Worm (Caenorhabditis elegans) whole organism, young adult: ENCODE measurements around the gene unc-42.

ENCODE experiments used
- B0336.3 ChIP-seq: fragments of 200-800 bp; sonication (Bioruptor generic); IDR thresholded peaks from 2 replicates; pipeline ENCODE4 v1.3.6; 2022; ENCODE audit warnings: missing genetic modification characterization, missing compliant biosample characterization
- F22D6.2 ChIP-seq: sonication (generic microtip); optimal IDR thresholded peaks from 2 replicates; lab custom pipeline; 2016; ENCODE audit warnings: mild to moderate bottlenecking, missing genetic modification characterization, missing compliant biosample characterization
- Y56A3A.18 ChIP-seq: fragments of 200-800 bp; sonication (Bioruptor generic); IDR thresholded peaks from 2 replicates; pipeline ENCODE4 v1.3.6; 2022; ENCODE audit warnings: missing genetic modification reagents, missing genetic modification characterization, missing compliant biosample characterization
- bed-1 ChIP-seq: fragments of 200-800 bp; sonication (Bioruptor generic); IDR thresholded peaks from 2 replicates; pipeline ENCODE4 v1.3.6; 2022; ENCODE audit warnings: missing genetic modification reagents, missing genetic modification characterization, missing compliant biosample characterization
- ccch-3 ChIP-seq: fragments of 200-800 bp; sonication (Bioruptor generic); optimal IDR thresholded peaks from 2 replicates; lab custom pipeline; 2018; ENCODE audit warnings: mild to moderate bottlenecking, missing genetic modification characterization, missing compliant biosample characterization
- die-1 ChIP-seq: sonication (generic microtip); optimal IDR thresholded peaks from 2 replicates; lab custom pipeline; 2016; ENCODE audit warnings: missing genotype, mild to moderate bottlenecking, missing genetic modification characterization, missing compliant biosample characterization
- dox-1 ChIP-seq: fragments of 200-800 bp; sonication (Bioruptor generic); IDR thresholded peaks from 2 replicates; pipeline ENCODE4 v1.3.6; 2022; ENCODE audit warnings: missing genetic modification reagents, missing genetic modification characterization, missing compliant biosample characterization
- him-1 ChIP-seq: sonication (generic microtip); optimal IDR thresholded peaks from 2 replicates; lab custom pipeline; 2016; ENCODE audit warnings: missing genotype, missing genetic modification reagents, missing genetic modification characterization, missing compliant biosample characterization
- hmg-1.2 ChIP-seq: fragments of 200-800 bp; sonication (Bioruptor generic); IDR thresholded peaks from 2 replicates; pipeline ENCODE4 v1.3.6; 2022; ENCODE audit warnings: missing genetic modification reagents, missing genetic modification characterization, missing compliant biosample characterization
- lin-35 ChIP-seq, 3 experiments: fragments of 150-350 bp in 2 of 3; sonication (generic microtip) in 1 of 3; optimal IDR thresholded peaks; 2 replicates each; lab custom pipeline; 2014 to 2018; ENCODE audit warnings: missing biosample characterization in 3 of 3, missing genetic modification characterization in 3 of 3, missing genetic modification reagents in 3 of 3
- lsl-1 ChIP-seq: fragments of 200-800 bp; sonication (Bioruptor generic); optimal IDR thresholded peaks from 2 replicates; lab custom pipeline; 2018; ENCODE audit warnings: mild to moderate bottlenecking, missing genetic modification characterization, moderate library complexity, missing compliant biosample characterization
- madf-8 ChIP-seq: fragments of 200-800 bp; sonication (Bioruptor generic); conservative IDR thresholded peaks from 2 replicates; pipeline ENCODE4 v1.3.6; 2022; ENCODE audit warnings: missing genetic modification reagents, missing genetic modification characterization, missing compliant biosample characterization
- mcd-1 ChIP-seq: fragments of 200-800 bp; sonication (Bioruptor generic); IDR thresholded peaks from 2 replicates; pipeline ENCODE4 v1.3.6; 2022; ENCODE audit warnings: missing genetic modification reagents, missing genetic modification characterization, missing compliant biosample characterization
- repo-1 ChIP-seq: sonication (generic microtip); optimal IDR thresholded peaks from 2 replicates; lab custom pipeline; 2017; ENCODE audit warnings: mild to moderate bottlenecking, missing genetic modification characterization, missing compliant biosample characterization
- sea-2 ChIP-seq: fragments of 200-800 bp; sonication (Bioruptor generic); IDR thresholded peaks from 2 replicates; pipeline ENCODE4 v1.3.6; 2022; ENCODE audit warnings: missing genetic modification characterization, missing compliant biosample characterization
- unc-130 ChIP-seq: sonication (generic microtip); optimal IDR thresholded peaks from 2 replicates; lab custom pipeline; 2016; ENCODE audit warnings: missing genetic modification reagents, missing genetic modification characterization, missing compliant biosample characterization
- unc-62 ChIP-seq: fragments of 150-350 bp; optimal IDR thresholded peaks from 2 replicates; lab custom pipeline; 2014; ENCODE audit warnings: missing biosample characterization, missing genetic modification reagents, missing genetic modification characterization
- xnd-1 ChIP-seq: sonication (generic microtip); optimal IDR thresholded peaks from 2 replicates; lab custom pipeline; 2016; ENCODE audit warnings: missing genotype, missing genetic modification reagents, missing genetic modification characterization, missing compliant biosample characterization
- ztf-26 ChIP-seq: sonication (generic microtip); optimal IDR thresholded peaks from 2 replicates; lab custom pipeline; 2017; ENCODE audit warnings: missing genetic modification characterization, missing compliant biosample characterization
- ztf-3 ChIP-seq: fragments of 200-800 bp; sonication (Bioruptor generic); optimal IDR thresholded peaks from 2 replicates; lab custom pipeline; 2018; ENCODE audit warnings: mild to moderate bottlenecking, missing genetic modification characterization, missing compliant biosample characterization

Gene unc-42

DNA sequence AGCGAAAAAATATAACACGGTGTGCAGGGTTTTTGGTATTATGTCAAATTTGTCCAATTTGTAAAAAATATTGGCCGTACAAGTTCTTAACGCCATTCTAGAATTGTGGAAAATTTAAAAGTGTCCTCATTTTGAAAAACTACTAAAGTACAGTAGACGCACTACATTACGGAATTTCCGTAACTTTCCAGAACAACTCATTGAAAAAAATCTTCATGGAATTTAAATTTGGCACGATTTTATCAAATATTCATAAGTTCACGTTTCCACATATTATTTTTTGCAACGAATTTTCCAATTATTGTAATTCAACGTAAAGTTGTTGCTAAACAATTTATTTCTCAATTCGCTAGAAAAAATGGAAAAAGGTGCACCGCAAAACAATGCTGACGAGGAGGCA, 54.3 kb downstream of the unc-42 start, which contains the start of gene F40F9.3:
Gene F40F9.3 (plus strand): TSS at position 301 of the 400 bp plus-strand sequence.
- TF ChIP-seq ccch-3 (GFP tag; lab: Kevin White, UChicago) (no peak), unc-130 (GFP tag; lab: Kevin White, UChicago) (no peak), die-1 (tag; lab: Kevin White, UChicago) (no peak), lsl-1 (GFP tag; lab: Kevin White, UChicago) (no peak), unc-62 (GFP tag; lab: Kevin White, UChicago) (no peak), madf-8 (GFP tag; lab: Robert Waterston, UW) (no peak), lin-35 (GFP tag; optimal IDR thresholded peaks at IDR 0.05; lab: Kevin White, UChicago) (no peak), ztf-3 (GFP tag; lab: Kevin White, UChicago) (no peak), dox-1 (GFP tag; lab: Robert Waterston, UW) (no peak), F22D6.2 (tag; lab: Kevin White, UChicago) (no peak), bed-1 (GFP tag; lab: Robert Waterston, UW) (no peak), ztf-26 (tag; lab: Kevin White, UChicago) (no peak), repo-1 (tag; lab: Kevin White, UChicago) (no peak), hmg-1.2 (GFP tag; lab: Robert Waterston, UW) (no peak), B0336.3 (GFP tag; lab: Robert Waterston, UW) (no peak), xnd-1 (tag; lab: Kevin White, UChicago) (no peak), him-1 (tag; lab: Kevin White, UChicago) (no peak), Y56A3A.18 (GFP tag; lab: Robert Waterston, UW) (no peak), sea-2 (GFP tag; lab: Robert Waterston, UW) (no peak), mcd-1 (GFP tag; lab: Robert Waterston, UW) (no peak)
- TF ChIP-seq, all 124 proteins: peak for 0
